Worm (Caenorhabditis elegans) whole organism, mixed stage, embryonic: Measurements from ENCODE around the gene C32H11.4.

Experiments used
- drap-1 ChIP-seq: fragments of 200-800 bp; sonication (Bioruptor generic); optimal IDR thresholded peaks from 3 replicates; lab custom pipeline; 2018; ENCODE audit warnings: mild to moderate bottlenecking, missing genetic modification characterization, missing compliant biosample characterization
- elt-1 ChIP-seq: sonication (generic microtip); optimal IDR thresholded peaks from 2 replicates; lab custom pipeline; 2017; ENCODE audit warnings: missing genetic modification characterization, mild to moderate bottlenecking, missing compliant biosample characterization, antibody characterized with exemption, moderate library complexity, borderline replicate concordance; ENCODE audit not compliant: insufficient read depth
- lin-13 ChIP-seq: fragments of 150-350 bp; optimal IDR thresholded peaks from 2 replicates; lab custom pipeline; 2014; ENCODE audit warnings: missing biosample characterization, missing genetic modification characterization
- lsy-2 ChIP-seq: fragments of 150-350 bp; optimal IDR thresholded peaks from 2 replicates; lab custom pipeline; 2014; ENCODE audit warnings: missing biosample characterization, missing genetic modification characterization
- tbx-8 ChIP-seq: fragments of 200-800 bp; sonication (Bioruptor generic); optimal IDR thresholded peaks from 2 replicates; lab custom pipeline; 2018; ENCODE audit warnings: mild to moderate bottlenecking, missing genetic modification characterization, moderate library complexity, missing compliant biosample characterization

DNA sequence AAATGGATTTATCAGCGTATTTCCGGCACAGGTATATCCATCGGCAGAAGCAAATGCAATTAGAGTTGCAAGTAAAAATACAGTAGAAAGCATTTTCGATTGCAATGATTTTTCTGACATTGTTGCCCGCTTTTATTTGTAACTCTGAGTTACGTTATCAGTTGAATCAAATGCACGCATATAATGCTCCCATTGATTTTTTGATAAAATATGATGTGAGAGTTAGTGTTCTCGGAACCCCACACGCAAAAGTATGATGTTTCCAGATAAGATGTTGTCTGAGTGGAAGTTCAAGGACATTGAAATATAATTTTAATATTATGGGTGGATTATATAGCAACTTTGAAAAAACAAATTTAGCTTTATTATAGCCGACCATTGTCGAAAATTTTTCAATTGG, 9.1 kb upstream of the C32H11.4 start, which contains the start of gene K08D8.5:
- TF ChIP-seq lin-13 (tag; lab: Kevin White, UChicago), result no peak
- TF ChIP-seq drap-1 (GFP tag; lab: Kevin White, UChicago), result no peak
- TF ChIP-seq lsy-2 (tag; lab: Kevin White, UChicago), result no peak
- TF ChIP-seq tbx-8 (GFP tag; lab: Kevin White, UChicago), result no peak
- no peak for TF ChIP-seq elt-1 (tag; lab: Kevin White, UChicago)
